Fruit fly (Drosophila melanogaster) whole organism: ENCODE measurements around the gene Ir68a.

Experiments
- CG8478 ChIP-seq: fragments of >200 bp; optimal IDR thresholded peaks from 2 replicates; lab custom pipeline; 2018; ENCODE audit warnings: inconsistent platforms
- Dll ChIP-seq: fragments of >200 bp; optimal IDR thresholded peaks from 2 replicates; lab custom pipeline; 2017
- EcR ChIP-seq, 2 experiments: fragments of >200 bp; optimal IDR thresholded peaks; 2 replicates each; lab custom pipeline; 2017; ENCODE audit warnings: missing biosample characterization in 2 of 2, missing genetic modification characterization in 2 of 2, missing genetic modification reagents in 2 of 2
- pan ChIP-seq: fragments of >200 bp; optimal IDR thresholded peaks from 2 replicates; lab custom pipeline; 2017
- psq ChIP-seq: fragments of >200 bp; optimal IDR thresholded peaks from 2 replicates; lab custom pipeline; 2017
- usp ChIP-seq: fragments of >200 bp; optimal IDR thresholded peaks from 2 replicates; lab custom pipeline; 2017; ENCODE audit warnings: missing biosample characterization, missing genetic modification characterization, mixed read lengths

Ir68a gene

DNA sequence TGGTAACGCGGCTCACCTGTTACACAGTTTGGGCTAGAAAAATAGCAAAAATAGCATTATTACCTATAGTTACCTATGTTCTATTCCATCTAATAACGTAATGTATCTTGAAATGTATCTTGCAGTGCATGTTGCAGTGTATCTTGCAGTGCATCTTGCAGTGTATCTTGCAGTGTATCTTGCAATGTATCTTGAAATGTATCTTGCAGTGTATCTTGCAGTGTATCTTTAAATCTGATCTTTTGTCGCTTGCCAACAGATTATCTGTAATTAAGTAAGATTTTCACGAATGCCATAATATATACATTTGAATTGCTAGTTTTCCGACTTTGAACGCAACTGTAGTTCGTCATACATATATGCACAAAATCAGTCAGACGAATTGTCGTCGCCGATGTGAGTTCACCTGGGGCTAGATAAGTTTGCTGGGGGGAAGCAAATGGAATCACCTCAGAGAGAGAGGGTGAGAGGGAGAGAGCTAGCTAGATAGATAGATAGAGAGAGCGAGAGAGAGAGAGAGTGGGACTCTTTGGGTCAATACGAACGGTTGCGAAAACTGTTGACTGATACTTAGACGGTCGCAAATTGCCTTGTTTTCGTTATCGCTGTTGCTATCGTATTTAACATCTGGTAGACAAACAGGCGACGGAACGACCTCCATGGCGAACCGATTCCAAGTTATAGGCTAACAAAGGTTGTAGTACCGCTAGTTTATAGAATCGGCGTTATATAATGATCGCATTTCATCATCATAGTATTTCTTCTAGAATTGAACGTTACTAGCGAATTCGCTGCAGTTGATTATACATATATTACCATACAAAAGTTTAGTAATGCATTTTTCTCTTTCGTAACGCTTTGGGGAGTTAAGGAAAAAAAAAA is 6.6 kb upstream of the Ir68a start:
- no peak for TF ChIP-seq Dll (lab: Kevin White, UChicago)
- no peak for TF ChIP-seq psq
- TF ChIP-seq CG8478 (lab: Kevin White, UChicago), result no peak
- TF ChIP-seq EcR (GFP tag; optimal IDR thresholded peaks at IDR 0.05; lab: Kevin White, UChicago), result no peak
- TF ChIP-seq usp, result no peak
- TF ChIP-seq pan, result no peak

DNA sequence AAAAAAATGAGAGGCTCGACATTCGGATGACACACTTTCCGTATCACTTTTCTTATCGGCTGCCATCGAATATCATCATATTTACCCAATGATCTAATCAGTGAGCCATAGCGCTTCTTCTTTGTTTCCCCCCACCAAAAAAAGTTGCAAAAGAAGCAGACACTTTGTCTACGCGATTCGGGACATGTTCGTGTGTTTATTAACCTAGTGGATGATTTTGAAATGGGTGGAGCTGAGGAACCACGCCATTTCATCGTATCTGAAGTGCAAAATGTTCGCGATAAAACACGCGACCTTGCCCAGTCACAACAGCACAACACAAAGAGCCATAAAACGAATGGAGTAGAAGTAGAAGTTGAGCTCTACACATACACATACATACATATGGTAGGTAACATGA is 5.9 kb upstream of the Ir68a start:
- TF ChIP-seq psq, result no peak
- TF ChIP-seq usp, result no peak

DNA sequence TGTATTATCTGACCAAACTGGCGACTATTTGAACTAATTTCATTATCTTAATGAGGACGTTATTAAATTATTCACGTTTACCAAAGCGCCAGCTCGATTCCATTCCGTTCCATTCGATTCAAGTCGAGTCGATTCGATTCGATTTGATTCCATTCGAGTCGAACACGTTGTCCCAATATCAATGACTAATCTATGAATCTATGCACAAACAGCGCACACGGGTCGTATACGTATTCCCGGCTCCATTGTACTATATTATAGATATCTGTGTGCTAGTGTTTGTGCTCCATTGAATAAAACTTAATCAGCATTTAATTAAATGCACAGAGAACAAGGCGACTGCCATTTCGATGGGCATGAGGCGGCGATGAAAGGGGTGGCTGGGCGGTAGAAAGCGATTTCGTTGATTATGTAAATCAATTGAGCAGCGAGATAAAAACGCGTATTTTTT is 3.2 kb upstream of the Ir68a start:
- no peak for TF ChIP-seq EcR (GFP tag; optimal IDR thresholded peaks at IDR 0.05; lab: Kevin White, UChicago)
- TF ChIP-seq psq, result no peak
- TF ChIP-seq usp, result no peak
- no peak for TF ChIP-seq pan
- TF ChIP-seq CG8478 (lab: Kevin White, UChicago), result no peak
- no peak for TF ChIP-seq Dll (lab: Kevin White, UChicago)

DNA sequence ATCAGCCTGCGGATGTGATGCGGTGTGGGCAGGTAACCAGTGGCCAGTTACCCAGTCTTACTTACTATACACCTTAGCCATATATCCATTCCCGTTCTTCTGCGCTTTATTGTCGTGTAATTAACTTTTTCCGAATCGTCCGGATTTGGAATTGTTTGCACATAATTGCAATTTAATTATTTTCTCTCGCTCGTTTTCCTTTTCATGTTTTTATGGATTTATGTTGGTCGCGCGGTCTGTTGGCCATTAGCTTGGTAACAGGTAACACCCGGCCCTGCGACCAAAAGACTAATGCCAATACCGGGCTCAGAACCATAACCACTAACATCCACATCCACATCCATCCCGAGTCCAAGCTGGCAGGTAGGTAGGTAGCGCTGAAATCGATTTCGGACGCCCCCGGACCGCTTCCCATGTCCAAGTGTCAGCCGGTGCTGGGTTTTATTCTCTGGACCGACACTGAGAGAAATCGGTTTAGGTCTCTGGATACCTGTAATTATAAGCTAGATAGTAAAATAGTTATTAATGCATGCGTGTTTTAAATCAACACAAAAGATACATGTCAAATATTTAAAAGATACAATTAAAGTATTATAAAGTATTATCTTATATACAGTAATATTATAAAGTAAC is 1.2 kb upstream of the Ir68a start:
- TF ChIP-seq usp (no peak), Dll (lab: Kevin White, UChicago) (no peak), pan (no peak), psq (no peak), EcR (GFP tag; optimal IDR thresholded peaks at IDR 0.05; lab: Kevin White, UChicago) (no peak), CG8478 (lab: Kevin White, UChicago) (no peak)

DNA sequence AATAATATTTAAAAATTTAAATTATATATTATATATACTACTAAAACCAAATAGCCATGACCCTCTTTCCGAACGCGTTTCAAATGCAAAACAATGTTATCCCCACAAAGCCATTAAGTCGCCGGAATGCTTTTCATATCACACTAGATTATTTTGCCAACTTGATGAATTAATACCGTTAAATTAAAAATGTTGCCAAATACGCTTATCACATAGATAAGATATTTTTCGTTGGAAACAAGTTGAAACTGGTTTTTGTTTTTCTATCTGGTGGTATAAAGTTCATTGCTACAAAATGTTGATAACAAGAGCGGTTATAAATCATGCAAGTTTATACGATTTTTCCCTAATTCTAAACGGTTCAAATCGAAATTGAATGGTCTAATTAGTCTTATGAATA is 2.5 kb downstream of the Ir68a start:
- TF ChIP-seq CG8478 (lab: Kevin White, UChicago) (no peak), usp (no peak), psq (no peak), EcR (GFP tag; optimal IDR thresholded peaks at IDR 0.05; lab: Kevin White, UChicago) (no peak), pan (no peak), Dll (lab: Kevin White, UChicago) (no peak)

dm6 chr3L:11227708-11228107 is 8.3 kb downstream of the Ir68a start:
- TF ChIP-seq usp (no peak), pan (no peak), Dll (lab: Kevin White, UChicago) (no peak), CG8478 (lab: Kevin White, UChicago) (no peak), EcR (GFP tag; optimal IDR thresholded peaks at IDR 0.05; lab: Kevin White, UChicago) (no peak), psq (no peak)

- no peak for TF ChIP-seq CG8478 (lab: Kevin White, UChicago)
Measured at dm6 chr3L:11224651-11225050, 11.4 kb downstream of the Ir68a start.

DNA sequence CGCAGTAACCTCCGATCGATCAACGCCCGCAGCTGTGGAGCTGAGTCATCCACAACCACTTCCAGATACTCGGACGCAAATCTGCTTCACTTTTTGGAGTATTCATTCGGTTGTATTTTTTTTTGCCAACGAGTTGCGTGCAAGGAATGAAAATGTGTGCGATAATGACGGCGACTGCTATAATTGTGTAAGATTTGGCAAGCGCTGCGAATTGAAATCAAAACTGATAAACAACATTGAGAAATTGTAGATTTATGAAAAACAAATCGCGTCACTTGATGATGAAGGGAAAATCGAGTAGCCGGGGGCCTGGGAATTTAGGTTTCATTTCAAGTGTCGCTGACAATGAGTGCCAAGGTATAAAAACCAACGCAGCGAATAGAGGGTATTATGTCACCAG is 17.1 kb downstream of the Ir68a start:
- TF ChIP-seq CG8478 (lab: Kevin White, UChicago), result no peak
- no peak for TF ChIP-seq EcR (GFP tag; optimal IDR thresholded peaks at IDR 0.05; lab: Kevin White, UChicago)
- TF ChIP-seq pan, result no peak
- no peak for TF ChIP-seq Dll (lab: Kevin White, UChicago)
- TF ChIP-seq psq, result no peak
- TF ChIP-seq usp, result no peak

DNA sequence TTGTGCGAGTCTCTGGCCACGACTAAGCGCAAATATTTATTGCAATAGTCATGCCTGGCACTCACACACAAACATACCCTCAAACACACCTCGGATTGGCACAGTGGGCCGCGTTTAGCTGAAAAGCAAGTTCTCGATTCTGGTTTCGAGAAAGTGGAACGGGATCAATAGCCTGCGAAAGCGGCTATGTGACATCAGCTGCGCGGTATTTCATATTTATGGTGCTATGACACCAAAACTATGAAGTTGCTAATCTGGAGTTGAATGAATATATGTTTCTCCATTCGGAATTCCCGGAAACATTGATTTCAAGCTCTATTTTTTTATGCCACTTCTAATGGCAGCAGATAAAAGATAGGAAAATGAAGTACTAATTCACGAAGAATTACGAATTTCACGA is 18.1 kb downstream of the Ir68a start:
- no peak for TF ChIP-seq usp

dm6 chr3L:11216219-11216618 is 19.8 kb downstream of the Ir68a start:
- TF ChIP-seq pan (no peak), Dll (lab: Kevin White, UChicago) (no peak), EcR (GFP tag; optimal IDR thresholded peaks at IDR 0.05; lab: Kevin White, UChicago) (no peak), psq (no peak), CG8478 (lab: Kevin White, UChicago) (no peak), usp (no peak)

DNA sequence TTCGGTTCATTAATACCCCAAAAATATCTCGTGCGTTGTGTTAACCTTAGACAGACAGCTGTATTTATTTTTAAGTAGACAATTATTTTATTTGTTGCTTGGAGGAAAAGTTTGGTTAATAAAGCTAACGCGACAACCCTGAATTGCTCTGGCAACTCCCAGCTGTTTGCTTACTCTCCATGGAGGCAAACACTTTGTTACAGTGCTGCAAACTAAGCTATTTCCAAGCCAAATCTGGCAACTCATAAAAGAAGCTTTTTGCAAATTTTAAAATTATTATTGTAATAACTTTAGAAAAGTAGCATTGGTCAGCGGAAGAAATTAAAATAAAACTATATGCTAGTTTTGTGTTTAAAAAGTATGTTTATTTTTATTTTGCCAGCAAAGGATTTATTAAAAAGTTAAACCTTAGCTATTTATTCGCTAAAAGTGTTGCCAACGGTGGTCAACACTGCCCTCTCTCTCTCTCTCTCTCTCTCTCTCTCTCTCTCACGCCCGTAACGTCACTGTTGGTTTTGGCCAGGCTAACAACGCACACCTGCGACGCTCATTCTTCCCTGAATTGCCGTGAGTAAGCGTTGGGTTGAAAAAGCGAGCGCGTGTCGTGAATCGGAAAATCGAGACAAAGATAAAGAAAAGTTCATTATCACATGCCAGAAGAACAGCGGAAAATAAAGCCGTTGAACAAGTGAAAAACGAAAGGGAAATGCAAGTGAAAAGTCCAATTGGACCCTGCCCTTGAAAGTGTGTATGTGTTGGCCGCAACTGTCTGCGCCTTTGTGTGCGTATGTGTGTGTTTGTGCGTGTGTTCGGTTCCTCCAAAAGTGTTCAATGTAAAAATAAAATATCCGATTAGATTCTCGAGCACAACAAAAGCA is 20.5 kb downstream of the Ir68a start:
- no peak for TF ChIP-seq pan
- TF ChIP-seq Dll (lab: Kevin White, UChicago), result no peak
- no peak for TF ChIP-seq psq
- TF ChIP-seq EcR (GFP tag; optimal IDR thresholded peaks at IDR 0.05; lab: Kevin White, UChicago), result no peak
- no peak for TF ChIP-seq CG8478 (lab: Kevin White, UChicago)
- TF ChIP-seq usp, result no peak

DNA sequence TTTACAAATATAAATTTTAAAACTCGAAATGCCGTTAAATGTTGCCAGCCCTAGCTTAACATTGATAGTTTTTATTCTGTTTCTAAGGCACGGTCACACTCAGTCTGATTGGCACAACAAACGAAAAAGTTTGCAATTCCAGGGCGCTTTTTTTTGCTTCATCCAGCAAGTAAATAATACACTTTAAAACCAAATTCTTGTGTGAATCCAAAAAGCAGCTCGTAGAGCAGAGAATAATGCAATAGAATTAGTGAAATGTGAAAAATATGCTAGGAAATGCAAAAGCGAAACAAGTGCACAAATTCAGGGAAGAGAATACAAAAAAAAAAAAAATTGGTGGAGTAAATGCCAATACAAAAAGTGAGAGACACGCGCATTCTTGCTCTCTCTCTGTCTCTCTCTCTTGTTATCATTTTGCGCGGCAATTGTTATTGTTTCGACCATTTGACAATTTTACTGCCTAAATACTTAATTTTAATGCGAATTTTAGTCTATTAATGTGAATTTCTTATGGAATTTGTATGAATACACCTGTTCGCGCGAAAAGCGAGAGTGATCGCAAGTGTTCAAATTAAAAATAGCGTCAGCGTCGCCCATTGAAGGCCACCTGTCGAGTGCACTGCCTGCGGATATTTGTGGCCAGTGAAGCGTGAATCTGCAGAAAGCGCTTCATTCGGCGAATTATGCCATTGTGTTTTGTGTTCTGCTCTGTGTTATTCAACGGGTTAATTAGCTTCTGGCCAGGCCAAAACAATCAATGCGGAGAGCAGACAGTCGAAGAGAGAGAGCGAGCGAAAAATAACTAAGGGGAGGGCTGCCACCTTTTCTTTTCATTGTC is 21.4 kb downstream of the Ir68a start, which contains the start of gene CG42671:
Gene CG42671, plus strand, starts transcription at position 100 of the 838 bp plus-strand sequence.
- TF ChIP-seq CG8478 (lab: Kevin White, UChicago) (no peak), EcR (GFP tag; optimal IDR thresholded peaks at IDR 0.05; lab: Kevin White, UChicago) (no peak), usp (no peak), psq (no peak)
